Fruit fly (Drosophila melanogaster) whole organism, embryonic: ENCODE data around the gene janA.

ENCODE experiments used
- Asciz ChIP-seq: fragments of 200-800 bp; sonication (Bioruptor generic); optimal IDR thresholded peaks from 2 replicates; lab custom pipeline; 2017; ENCODE audit warnings: missing biosample characterization, mild to moderate bottlenecking, missing genetic modification characterization, missing genetic modification reagents
- Atf6 ChIP-seq: fragments of 200-800 bp; sonication (Bioruptor generic); IDR thresholded peaks from 2 replicates; pipeline ENCODE4 v1.3.6; 2022; ENCODE audit warnings: missing biosample characterization, missing genetic modification characterization
- Bdp1 ChIP-seq: fragments of 200-800 bp; sonication (Bioruptor generic); optimal IDR thresholded peaks from 3 replicates; lab custom pipeline; 2016; ENCODE audit warnings: missing biosample characterization, missing genetic modification characterization
- Bgb ChIP-seq: fragments of 200-800 bp; sonication (Bioruptor generic); IDR thresholded peaks from 2 replicates; pipeline ENCODE4 v1.3.6; 2022; ENCODE audit warnings: missing biosample characterization, missing genetic modification characterization; ENCODE audit not compliant: partially characterized antibody
- CG10543 ChIP-seq: fragments of 200-800 bp; sonication (Bioruptor generic); optimal IDR thresholded peaks from 3 replicates; lab custom pipeline; 2017; ENCODE audit warnings: missing biosample characterization, mild to moderate bottlenecking, missing genetic modification characterization, moderate library complexity
- CG11247 ChIP-seq: fragments of 200-800 bp; sonication (Bioruptor generic); IDR thresholded peaks from 2 replicates; pipeline ENCODE4 v1.3.6; 2022; ENCODE audit warnings: missing biosample characterization, missing genetic modification characterization
- CG12104 ChIP-seq: fragments of 200-800 bp; sonication (Bioruptor generic); optimal IDR thresholded peaks from 3 replicates; lab custom pipeline; 2016; ENCODE audit warnings: missing biosample characterization, missing genetic modification characterization
- CG12299 ChIP-seq: fragments of 200-800 bp; sonication (Bioruptor generic); optimal IDR thresholded peaks from 2 replicates; lab custom pipeline; 2018; ENCODE audit warnings: missing biosample characterization, mild to moderate bottlenecking, missing genetic modification characterization
- CG1233 ChIP-seq: fragments of 200-800 bp; sonication (Bioruptor generic); optimal IDR thresholded peaks from 4 replicates; lab custom pipeline; 2018; ENCODE audit warnings: missing biosample characterization, mild to moderate bottlenecking, missing genetic modification characterization
- CG15011 ChIP-seq: fragments of 200-800 bp; sonication (Bioruptor generic); optimal IDR thresholded peaks from 3 replicates; lab custom pipeline; 2018; ENCODE audit warnings: missing biosample characterization, mild to moderate bottlenecking, missing genetic modification characterization
- CG16815 ChIP-seq: fragments of 200-800 bp; sonication (Bioruptor generic); optimal IDR thresholded peaks from 3 replicates; lab custom pipeline; 2017; ENCODE audit warnings: missing biosample characterization, mild to moderate bottlenecking, missing genetic modification characterization
- CG1792 ChIP-seq: fragments of 200-800 bp; sonication (Bioruptor generic); optimal IDR thresholded peaks from 2 replicates; lab custom pipeline; 2016; ENCODE audit warnings: missing biosample characterization, missing genetic modification characterization
- CG2199 ChIP-seq: fragments of 200-800 bp; sonication (Bioruptor generic); IDR thresholded peaks from 3 replicates; pipeline ENCODE4 v1.3.6; 2022; ENCODE audit warnings: missing biosample characterization, missing genetic modification characterization
- CG2202 ChIP-seq: fragments of 200-800 bp; sonication (Bioruptor generic); optimal IDR thresholded peaks from 2 replicates; lab custom pipeline; 2018; ENCODE audit warnings: missing biosample characterization, mild to moderate bottlenecking, missing genetic modification characterization
- CG31365 ChIP-seq: fragments of 200-800 bp; sonication (Bioruptor generic); optimal IDR thresholded peaks from 2 replicates; lab custom pipeline; 2018; ENCODE audit warnings: missing biosample characterization, mild to moderate bottlenecking, missing genetic modification characterization
- CG31388 ChIP-seq: fragments of 200-800 bp; sonication (Bioruptor generic); optimal IDR thresholded peaks from 2 replicates; lab custom pipeline; 2016; ENCODE audit warnings: missing biosample characterization, missing genetic modification characterization
- CG33557 ChIP-seq: fragments of 200-800 bp; sonication (Bioruptor generic); optimal IDR thresholded peaks from 2 replicates; lab custom pipeline; 2019; ENCODE audit warnings: missing biosample characterization, mild to moderate bottlenecking, missing genetic modification characterization, moderate library complexity
- CG4282 ChIP-seq: fragments of 200-800 bp; sonication (Bioruptor generic); optimal IDR thresholded peaks from 2 replicates; lab custom pipeline; 2016; ENCODE audit warnings: missing biosample characterization, missing genetic modification characterization
- CG6689 ChIP-seq: fragments of 200-800 bp; sonication (Bioruptor generic); IDR thresholded peaks from 2 replicates; pipeline ENCODE4 v1.3.6; 2022; ENCODE audit warnings: missing biosample characterization, missing genetic modification characterization
- CG8290 ChIP-seq, 3 experiments: fragments of 200-800 bp; sonication (Bioruptor generic); optimal IDR thresholded peaks; 2 replicates each; lab custom pipeline; 2016 to 2019; ENCODE audit warnings: missing biosample characterization in 3 of 3, missing genetic modification characterization in 3 of 3, mild to moderate bottlenecking in 2 of 3, moderate library complexity in 1 of 3
- CG9817 ChIP-seq: fragments of 200-800 bp; sonication (Bioruptor generic); optimal IDR thresholded peaks from 2 replicates; lab custom pipeline; 2018; ENCODE audit warnings: missing biosample characterization, mild to moderate bottlenecking, missing genetic modification characterization, moderate library complexity
- Dek ChIP-seq: fragments of 200-800 bp; sonication (Bioruptor generic); optimal IDR thresholded peaks from 3 replicates; lab custom pipeline; 2019; ENCODE audit warnings: missing biosample characterization, mild to moderate bottlenecking, missing genetic modification characterization, moderate library complexity
- Dll ChIP-seq: fragments of 200-800 bp; sonication (Bioruptor generic); IDR thresholded peaks from 4 replicates; pipeline ENCODE4 v1.3.6; 2022; ENCODE audit warnings: missing biosample characterization, missing genetic modification characterization; ENCODE audit not compliant: partially characterized antibody
- E2f2 ChIP-seq: fragments of 200-800 bp; sonication (Bioruptor generic); IDR thresholded peaks from 2 replicates; pipeline ENCODE4 v1.3.6; 2022; ENCODE audit warnings: missing biosample characterization, missing genetic modification characterization
- HHEX ChIP-seq: fragments of 200-800 bp; sonication (Bioruptor generic); optimal IDR thresholded peaks from 3 replicates; lab custom pipeline; 2017; ENCODE audit warnings: missing biosample characterization, mild to moderate bottlenecking, missing genetic modification characterization, missing genetic modification reagents
- Hey ChIP-seq: fragments of 200-800 bp; sonication (Bioruptor generic); optimal IDR thresholded peaks from 3 replicates; lab custom pipeline; 2018; ENCODE audit warnings: missing biosample characterization, mild to moderate bottlenecking, missing genetic modification characterization
- Lim3 ChIP-seq: fragments of 200-800 bp; sonication (Bioruptor generic); IDR thresholded peaks from 2 replicates; pipeline ENCODE4 v1.3.6; 2022; ENCODE audit warnings: missing biosample characterization, missing genetic modification characterization
- MESR4 ChIP-seq: fragments of 200-800 bp; sonication (Bioruptor generic); optimal IDR thresholded peaks from 2 replicates; lab custom pipeline; 2018; ENCODE audit warnings: missing biosample characterization, mild to moderate bottlenecking, missing genetic modification characterization, moderate library complexity
- MTF-1 ChIP-seq: fragments of 200-800 bp; sonication (Bioruptor generic); optimal IDR thresholded peaks from 2 replicates; lab custom pipeline; 2018; ENCODE audit warnings: missing biosample characterization, mild to moderate bottlenecking, missing genetic modification characterization, borderline replicate concordance
- Meics ChIP-seq: fragments of 200-800 bp; sonication (Bioruptor generic); optimal IDR thresholded peaks from 2 replicates; lab custom pipeline; 2017; ENCODE audit warnings: missing biosample characterization, mild to moderate bottlenecking, missing genetic modification characterization
- Nf-YB ChIP-seq: fragments of 200-800 bp; sonication (Bioruptor generic); optimal IDR thresholded peaks from 3 replicates; lab custom pipeline; 2019; ENCODE audit warnings: missing biosample characterization, mild to moderate bottlenecking, missing genetic modification characterization, moderate library complexity
- Nf-YC ChIP-seq: fragments of 200-800 bp; optimal IDR thresholded peaks from 3 replicates; lab custom pipeline; 2019; ENCODE audit warnings: missing biosample characterization, mild to moderate bottlenecking, missing genetic modification characterization, moderate library complexity
- TFAM ChIP-seq: fragments of 200-800 bp; sonication (Bioruptor generic); optimal IDR thresholded peaks from 2 replicates; lab custom pipeline; 2017; ENCODE audit warnings: missing biosample characterization, missing genetic modification characterization, inconsistent platforms
- ase ChIP-seq: fragments of 200-800 bp; sonication (Bioruptor generic); IDR thresholded peaks from 3 replicates; pipeline ENCODE4 v1.3.6; 2022; ENCODE audit warnings: missing biosample characterization, missing genetic modification characterization
- ems ChIP-seq: fragments of 200-800 bp; sonication (Bioruptor generic); optimal IDR thresholded peaks from 3 replicates; lab custom pipeline; 2016; ENCODE audit warnings: missing biosample characterization, missing genetic modification characterization
- exex ChIP-seq: fragments of 200-800 bp; sonication (Bioruptor generic); optimal IDR thresholded peaks from 4 replicates; lab custom pipeline; 2018; ENCODE audit warnings: missing biosample characterization, mild to moderate bottlenecking, missing genetic modification characterization, moderate library complexity
- eyg ChIP-seq: fragments of 200-800 bp; sonication (Bioruptor generic); optimal IDR thresholded peaks from 3 replicates; lab custom pipeline; 2016; ENCODE audit warnings: missing biosample characterization, missing genetic modification characterization
- fd64A ChIP-seq: fragments of 200-800 bp; sonication (Bioruptor generic); optimal IDR thresholded peaks from 3 replicates; lab custom pipeline; 2018; ENCODE audit warnings: missing biosample characterization, mild to moderate bottlenecking, missing genetic modification characterization
- gcm ChIP-seq: fragments of 200-800 bp; sonication (Bioruptor generic); optimal IDR thresholded peaks from 2 replicates; lab custom pipeline; 2019; ENCODE audit warnings: missing biosample characterization, mild to moderate bottlenecking, missing genetic modification characterization, moderate library complexity
- hbn ChIP-seq: fragments of 200-800 bp; sonication (Bioruptor generic); IDR thresholded peaks from 2 replicates; pipeline ENCODE4 v1.3.6; 2022; ENCODE audit warnings: missing biosample characterization, missing genetic modification characterization; ENCODE audit not compliant: partially characterized antibody
- inv ChIP-seq: fragments of 200-800 bp; sonication (Bioruptor generic); IDR thresholded peaks from 2 replicates; pipeline ENCODE4 v1.3.6; 2022; ENCODE audit warnings: missing biosample characterization, missing genetic modification characterization; ENCODE audit not compliant: partially characterized antibody
- pros ChIP-seq: fragments of 200-800 bp; sonication (Bioruptor generic); optimal IDR thresholded peaks from 3 replicates; lab custom pipeline; 2019; ENCODE audit warnings: missing biosample characterization, mild to moderate bottlenecking, missing genetic modification characterization, moderate library complexity
- row ChIP-seq: fragments of 200-800 bp; sonication (Bioruptor generic); IDR thresholded peaks from 3 replicates; pipeline ENCODE4 v1.3.6; 2022; ENCODE audit warnings: missing biosample characterization, missing genetic modification characterization
- seq ChIP-seq: fragments of 200-800 bp; sonication (Bioruptor generic); IDR thresholded peaks from 2 replicates; pipeline ENCODE4 v1.3.6; 2022; ENCODE audit warnings: missing biosample characterization, missing genetic modification characterization
- wek ChIP-seq: fragments of 200-800 bp; sonication (Bioruptor generic); optimal IDR thresholded peaks from 3 replicates; lab custom pipeline; 2018; ENCODE audit warnings: missing biosample characterization, mild to moderate bottlenecking, missing genetic modification characterization, moderate library complexity
- wor ChIP-seq: fragments of 200-800 bp; sonication (Bioruptor generic); IDR thresholded peaks from 2 replicates; pipeline ENCODE4 v1.3.6; 2022; ENCODE audit warnings: missing biosample characterization, missing genetic modification characterization
- zfh1 ChIP-seq: fragments of 200-800 bp; sonication (Bioruptor generic); IDR thresholded peaks from 3 replicates; pipeline ENCODE4 v1.3.6; 2022; ENCODE audit warnings: missing biosample characterization, missing genetic modification characterization

The janA gene

DNA sequence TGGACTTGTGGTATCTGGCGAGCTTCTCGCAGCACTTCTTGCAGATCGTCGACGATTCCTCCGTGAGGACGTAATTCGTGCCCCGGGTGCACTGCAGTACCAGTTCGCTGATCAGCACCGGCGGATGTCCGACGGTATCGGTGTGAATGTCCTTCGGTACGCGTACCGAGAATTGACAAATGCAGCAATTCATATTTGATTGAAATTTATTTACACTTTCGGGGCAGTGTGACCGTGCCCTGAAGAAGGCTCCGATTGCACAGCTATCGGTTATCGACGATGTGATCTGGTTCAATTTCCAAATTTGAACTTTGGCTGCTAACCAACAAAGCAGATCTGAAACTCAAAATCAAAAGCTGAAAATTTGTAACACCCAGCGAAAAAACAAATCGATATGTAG lies 2.7 kb downstream of the janA start, which contains the start of gene ZIPIC (continued):
- TF ChIP-seq CG1792 (GFP tag; lab: Kevin White, UChicago), result no peak
- TF ChIP-seq CG9817 (tag; lab: Kevin White, UChicago), result no peak
- no peak for TF ChIP-seq wek
- TF ChIP-seq CG12104, result no peak
- TF ChIP-seq Hey (tag; lab: Kevin White, UChicago), result no peak
- peak; percentile 27 for TF ChIP-seq inv (GFP tag; lab: Robert Waterston, UW)
- TF ChIP-seq Dek (tag; lab: Kevin White, UChicago), result no peak
- no peak for TF ChIP-seq Bdp1 (GFP tag; lab: Kevin White, UChicago)
- TF ChIP-seq CG8290 (GFP tag; optimal IDR thresholded peaks at IDR 0.05; lab: Kevin White, UChicago), result no peak
- no peak for TF ChIP-seq CG8290 (tag; optimal IDR thresholded peaks at IDR 0.05; lab: Kevin White, UChicago)
- TF ChIP-seq MESR4 (GFP tag; lab: Kevin White, UChicago), result peak; percentile 75
- peak; percentile 53; the same call in 1 of the 4 replicates for TF ChIP-seq Dll
- no peak for TF ChIP-seq Atf6 (GFP tag; lab: Robert Waterston, UW)
- no peak for TF ChIP-seq CG16815 (GFP tag; lab: Kevin White, UChicago)
- no peak for TF ChIP-seq Meics (GFP tag; lab: Kevin White, UChicago)
- peak; percentile 87 for TF ChIP-seq E2f2 (GFP tag; lab: Robert Waterston, UW)
- TF ChIP-seq TFAM (GFP tag; lab: Kevin White, UChicago), result no peak

dm6 chr3R:30032281-30032680 lies 7.1 kb downstream of the janA start:
- TF ChIP-seq CG10543 (GFP tag; lab: Kevin White, UChicago) (no peak), gcm (GFP tag; lab: Kevin White, UChicago) (peak; percentile 92), eyg (GFP tag; lab: Kevin White, UChicago) (no peak), fd64A (GFP tag; lab: Kevin White, UChicago) (no peak), hbn (no peak), wor (GFP tag; lab: Robert Waterston, UW) (no peak), HHEX (GFP tag; lab: Kevin White, UChicago) (no peak), Lim3 (GFP tag; lab: Robert Waterston, UW) (no peak), zfh1 (no peak)
- TF ChIP-seq, all 482 proteins: peak for 1

DNA sequence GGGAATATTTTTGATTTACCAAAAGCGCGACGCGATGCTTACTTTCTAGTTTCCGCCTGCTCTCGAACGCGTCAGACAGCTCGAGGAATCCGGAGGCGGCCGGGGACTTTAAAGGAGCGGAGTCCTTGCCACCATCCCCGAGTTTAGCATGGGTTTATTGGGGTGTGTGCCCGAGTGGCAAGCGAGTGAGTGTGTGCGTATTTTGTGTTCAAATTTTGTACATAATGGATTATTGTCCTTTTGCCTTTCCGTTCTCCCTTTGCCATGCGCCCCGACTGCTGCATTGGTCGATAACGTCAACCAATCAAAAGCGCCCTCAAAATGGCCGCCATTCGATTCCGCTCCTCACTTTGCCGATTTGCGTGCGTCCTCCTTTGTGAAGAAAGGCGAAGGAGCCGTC lies 9.3 kb downstream of the janA start:
- no peak for TF ChIP-seq row (GFP tag; lab: Robert Waterston, UW)
- TF ChIP-seq Nf-YC, result peak; percentile 96
- TF ChIP-seq exex (tag; lab: Kevin White, UChicago), result no peak
- no peak for TF ChIP-seq CG11247 (GFP tag; lab: Robert Waterston, UW)
- TF ChIP-seq CG2199, result no peak
- no peak for TF ChIP-seq CG15011
- peak; percentile 77 for TF ChIP-seq pros (GFP tag; lab: Kevin White, UChicago)
- TF ChIP-seq Asciz (GFP tag; lab: Kevin White, UChicago), result no peak
- no peak for TF ChIP-seq CG6689
- TF ChIP-seq CG2202 (tag; lab: Kevin White, UChicago), result no peak
- no peak for TF ChIP-seq CG33557 (GFP tag; lab: Kevin White, UChicago)
- TF ChIP-seq CG12299 (tag; lab: Kevin White, UChicago), result no peak
- peak; percentile 96 for TF ChIP-seq Nf-YB (GFP tag; lab: Kevin White, UChicago)
- TF ChIP-seq seq (GFP tag; lab: Robert Waterston, UW), result peak; percentile 59; the same call in 1 of the 2 replicates
- no peak for TF ChIP-seq CG1233 (GFP tag; lab: Kevin White, UChicago)
- TF ChIP-seq ase, result no peak
- no peak for TF ChIP-seq CG31388 (GFP tag; lab: Kevin White, UChicago)
- no peak for TF ChIP-seq ems (GFP tag; lab: Kevin White, UChicago)
- no peak for TF ChIP-seq CG31365 (tag; lab: Kevin White, UChicago)
- TF ChIP-seq Bgb (GFP tag; lab: Robert Waterston, UW), result 0 out of 2 replicates have a peak, but pooled peaks have one; percentile 25
- no peak for TF ChIP-seq CG4282 (GFP tag; lab: Kevin White, UChicago)
- no peak for TF ChIP-seq MTF-1 (GFP tag; lab: Kevin White, UChicago)
- TF ChIP-seq, all 482 proteins: peak for 5
